Worm (Caenorhabditis elegans): ENCODE data around the gene C55C3.73.
A peak's percentile ranks its signal among the peaks of the same experiment; 100 is the strongest.

Gene C55C3.73

DNA sequence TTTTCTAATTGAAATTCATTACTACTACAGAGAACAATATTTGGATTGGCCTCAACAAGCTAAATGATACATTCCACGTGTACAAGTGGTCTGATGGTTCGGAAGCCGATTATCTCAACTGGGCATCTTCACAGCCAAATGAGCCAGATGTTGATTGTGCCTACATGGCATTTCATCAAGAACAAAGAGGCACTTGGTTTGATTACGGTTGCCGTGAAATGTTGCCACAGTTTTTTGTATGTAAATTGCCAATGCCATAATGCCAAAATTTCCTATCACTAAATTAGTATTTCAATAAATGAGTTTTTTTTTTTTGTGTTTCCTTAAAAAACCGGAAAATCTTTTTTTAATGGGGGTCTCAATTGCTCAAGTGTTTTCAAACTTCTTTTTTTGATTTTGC lies 48.6 kb downstream of the C55C3.73 start:
- TF ChIP-seq unc-62 (GFP tag; optimal IDR thresholded peaks at IDR 0.05), result no peak
- TF ChIP-seq nhr-129 (tag; optimal IDR thresholded peaks at IDR 0.05), result no peak
- no peak for TF ChIP-seq lsy-2 (tag; optimal IDR thresholded peaks at IDR 0.05)
- no peak for TF ChIP-seq ztf-11 (tag; optimal IDR thresholded peaks at IDR 0.05)
- no peak for TF ChIP-seq mbf-1 (tag; optimal IDR thresholded peaks at IDR 0.05)
- TF ChIP-seq Y55F3AM.14 (GFP tag; optimal IDR thresholded peaks at IDR 0.05), result no peak
- TF ChIP-seq sem-4 (tag; optimal IDR thresholded peaks at IDR 0.05), result no peak
- TF ChIP-seq skn-1 (tag; optimal IDR thresholded peaks at IDR 0.05), result no peak
- TF ChIP-seq snpc-4 (tag; optimal IDR thresholded peaks at IDR 0.05), result no peak
- TF ChIP-seq elt-1 (tag; optimal IDR thresholded peaks at IDR 0.05), result no peak
- no peak for TF ChIP-seq ceh-16 (tag; optimal IDR thresholded peaks at IDR 0.05)
- no peak for TF ChIP-seq nhr-23 (tag; optimal IDR thresholded peaks at IDR 0.05)
- TF ChIP-seq ceh-82 (tag; optimal IDR thresholded peaks at IDR 0.05), result no peak
- no peak for TF ChIP-seq elt-3 (tag; optimal IDR thresholded peaks at IDR 0.05)
- no peak for TF ChIP-seq fos-1 (tag; optimal IDR thresholded peaks at IDR 0.05)
- no peak for TF ChIP-seq unc-55 (GFP tag; optimal IDR thresholded peaks at IDR 0.05)
- no peak for TF ChIP-seq sma-9 (GFP tag; optimal IDR thresholded peaks at IDR 0.05)
- TF ChIP-seq sma-9 (tag; optimal IDR thresholded peaks at IDR 0.05), result no peak
- TF ChIP-seq lin-13 (GFP tag; optimal IDR thresholded peaks at IDR 0.05), result no peak
- no peak for TF ChIP-seq peb-1 (tag; optimal IDR thresholded peaks at IDR 0.05)
- TF ChIP-seq ztf-4 (tag; optimal IDR thresholded peaks at IDR 0.05), result no peak

- no peak for TF ChIP-seq nhr-237 (tag; optimal IDR thresholded peaks at IDR 0.05)
- no peak for TF ChIP-seq nhr-6 (tag; optimal IDR thresholded peaks at IDR 0.05)
- peak; percentile 33 for TF ChIP-seq sma-9 (GFP tag; optimal IDR thresholded peaks at IDR 0.05)
- no peak for TF ChIP-seq sma-9 (tag; optimal IDR thresholded peaks at IDR 0.05)
- TF ChIP-seq fos-1 (tag; optimal IDR thresholded peaks at IDR 0.05), result peak; percentile 68
- no peak for TF ChIP-seq ztf-1 (GFP tag; conservative IDR thresholded peaks at IDR 0.05)
- TF ChIP-seq sem-4 (tag; optimal IDR thresholded peaks at IDR 0.05), result no peak
- peak; percentile 26 for TF ChIP-seq sma-3 (GFP tag; optimal IDR thresholded peaks at IDR 0.05)
- TF ChIP-seq F13H6.1 (tag; optimal IDR thresholded peaks at IDR 0.05), result peak; percentile 3
- no peak for TF ChIP-seq ztf-11 (tag; optimal IDR thresholded peaks at IDR 0.05)
- no peak for TF ChIP-seq C34F6.9 (tag; optimal IDR thresholded peaks at IDR 0.05)
- no peak for TF ChIP-seq mbf-1 (tag; optimal IDR thresholded peaks at IDR 0.05)
- TF ChIP-seq skn-1 (tag; optimal IDR thresholded peaks at IDR 0.05), result peak; percentile 88
Observed at ce11 chrIV:5654203-5654602, 49.0 kb downstream of the C55C3.73 start.

DNA sequence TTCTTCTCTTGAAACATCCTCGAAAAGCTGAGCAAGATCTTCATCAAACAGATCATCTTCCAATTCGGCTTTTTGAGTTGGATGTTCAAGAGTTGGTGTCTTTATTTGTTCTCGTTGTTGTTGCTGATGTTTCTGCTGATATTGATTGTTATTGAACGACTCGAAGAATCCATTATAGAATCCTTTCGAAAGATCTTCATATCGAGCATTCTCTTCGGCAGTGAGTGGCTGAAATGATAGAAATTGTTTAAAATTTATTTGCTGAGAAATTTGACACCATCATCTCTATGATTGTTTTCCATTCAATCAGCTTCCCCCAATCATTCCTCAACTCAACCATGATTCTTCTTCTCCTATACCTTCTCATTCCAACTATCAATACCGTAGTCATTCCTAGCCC lies 49.6 kb downstream of the C55C3.73 start, which contains the start of gene clec-178:
Gene clec-178 (plus strand): TSS at position 301 of the 400 bp plus-strand sequence.
- no peak for TF ChIP-seq nhr-12 (tag; optimal IDR thresholded peaks at IDR 0.05)
- no peak for TF ChIP-seq nhr-21 (tag; optimal IDR thresholded peaks at IDR 0.05)
- no peak for TF ChIP-seq mbf-1 (tag; optimal IDR thresholded peaks at IDR 0.05)
- TF ChIP-seq fos-1 (tag; optimal IDR thresholded peaks at IDR 0.05), result no peak
- no peak for TF ChIP-seq unc-39 (tag; optimal IDR thresholded peaks at IDR 0.05)
- no peak for TF ChIP-seq lin-13 (GFP tag; optimal IDR thresholded peaks at IDR 0.05)
- no peak for TF ChIP-seq lin-39 (tag; optimal IDR thresholded peaks at IDR 0.05)
- TF ChIP-seq sma-3 (GFP tag; optimal IDR thresholded peaks at IDR 0.05), result no peak
- no peak for TF ChIP-seq unc-55 (GFP tag; optimal IDR thresholded peaks at IDR 0.05)
- TF ChIP-seq skn-1 (tag; optimal IDR thresholded peaks at IDR 0.05), result no peak
- TF ChIP-seq mdl-1 (tag; optimal IDR thresholded peaks at IDR 0.05), result no peak
- no peak for TF ChIP-seq unc-62 (GFP tag; optimal IDR thresholded peaks at IDR 0.05)
- TF ChIP-seq snpc-4 (tag; optimal IDR thresholded peaks at IDR 0.05), result no peak
- no peak for TF ChIP-seq ztf-4 (tag; optimal IDR thresholded peaks at IDR 0.05)
- no peak for TF ChIP-seq ceh-16 (tag; optimal IDR thresholded peaks at IDR 0.05)
- no peak for TF ChIP-seq ceh-82 (tag; optimal IDR thresholded peaks at IDR 0.05)
- TF ChIP-seq peb-1 (tag; optimal IDR thresholded peaks at IDR 0.05), result no peak

Data from whole organism, L2 larva.